Worm (Caenorhabditis elegans) whole organism, L4 larva: ENCODE data around the gene srm-3.

Source experiments
- R02D3.7 ChIP-seq: fragments of 150-350 bp; sonication (generic microtip); optimal IDR thresholded peaks from 3 replicates; lab custom pipeline; 2014; ENCODE audit warnings: missing biosample characterization, missing genetic modification characterization
- T20F7.1 ChIP-seq: fragments of 200-800 bp; sonication (Bioruptor generic); optimal IDR thresholded peaks from 2 replicates; lab custom pipeline; 2018; ENCODE audit warnings: mild to moderate bottlenecking, missing genetic modification characterization, missing compliant biosample characterization
- Y5F2A.4 ChIP-seq: fragments of 200-800 bp; sonication (Bioruptor generic); optimal IDR thresholded peaks from 2 replicates; lab custom pipeline; 2018; ENCODE audit warnings: mild to moderate bottlenecking, missing genetic modification characterization, missing compliant biosample characterization
- Y75B8A.6 ChIP-seq: fragments of 200-800 bp; sonication (Bioruptor generic); IDR thresholded peaks from 2 replicates; pipeline ENCODE4 v1.3.6; 2022; ENCODE audit warnings: missing genetic modification reagents, missing genetic modification characterization, missing compliant biosample characterization
- ZK337.2 ChIP-seq: fragments of 200-800 bp; sonication (Bioruptor generic); IDR thresholded peaks from 2 replicates; pipeline ENCODE4 v1.3.6; 2022; ENCODE audit warnings: missing genetic modification reagents, missing genetic modification characterization, missing compliant biosample characterization
- ZK546.5 ChIP-seq, 2 experiments: sonication (generic microtip); optimal IDR thresholded peaks; 2 replicates each; lab custom pipeline; 2017; ENCODE audit warnings: missing biosample characterization in 2 of 2, missing genetic modification characterization in 2 of 2
- aha-1 ChIP-seq: fragments of 150-350 bp; peaks from one replicate; lab custom pipeline; 2014; ENCODE audit warnings: missing biosample characterization, missing genetic modification characterization
- ceh-20 ChIP-seq: fragments of 200-800 bp; sonication (Bioruptor generic); IDR thresholded peaks from 2 replicates; pipeline ENCODE4 v1.3.6; 2022; ENCODE audit warnings: missing genetic modification reagents, missing genetic modification characterization, missing compliant biosample characterization
- ceh-28 ChIP-seq: fragments of 150-350 bp; optimal IDR thresholded peaks from 2 replicates; lab custom pipeline; 2014; ENCODE audit warnings: missing biosample characterization, missing genetic modification reagents, missing genetic modification characterization
- daf-16 ChIP-seq, 3 experiments: sonication (generic microtip); optimal IDR thresholded peaks; 2 replicates each; lab custom pipeline; 2016 to 2017; ENCODE audit warnings: missing genetic modification characterization in 3 of 3, missing genetic modification reagents in 3 of 3, mild to moderate bottlenecking in 2 of 3, missing compliant biosample characterization in 2 of 3, missing biosample characterization in 1 of 3, moderate library complexity in 1 of 3
- dmd-6 ChIP-seq: fragments of 200-800 bp; sonication (Bioruptor generic); IDR thresholded peaks from 2 replicates; pipeline ENCODE4 v1.3.6; 2022; ENCODE audit warnings: missing genetic modification reagents, missing genetic modification characterization, missing compliant biosample characterization
- dmd-9 ChIP-seq: fragments of 200-800 bp; sonication (Bioruptor generic); IDR thresholded peaks from 2 replicates; pipeline ENCODE4 v1.3.6; 2022; ENCODE audit warnings: missing genetic modification reagents, missing genetic modification characterization, missing compliant biosample characterization
- dve-1 ChIP-seq: sonication (generic microtip); optimal IDR thresholded peaks from 2 replicates; lab custom pipeline; 2017; ENCODE audit warnings: antibody characterized with exemption, mild to moderate bottlenecking, missing genetic modification characterization, missing compliant biosample characterization; ENCODE audit not compliant: insufficient read depth
- egl-43 ChIP-seq: fragments of 200-800 bp; sonication (Bioruptor generic); IDR thresholded peaks from 2 replicates; pipeline ENCODE4 v1.3.6; 2022; ENCODE audit warnings: missing genetic modification reagents, missing genetic modification characterization, missing compliant biosample characterization
- hif-1 ChIP-seq, 2 experiments: sonication (generic microtip); optimal IDR thresholded peaks; 2 replicates each; lab custom pipeline; 2016 to 2017; ENCODE audit warnings: missing compliant biosample characterization in 2 of 2, missing genetic modification characterization in 2 of 2, missing genetic modification reagents in 2 of 2, missing genotype in 2 of 2, mild to moderate bottlenecking in 1 of 2
- hlh-11 ChIP-seq: fragments of 200-800 bp; sonication (Bioruptor generic); optimal IDR thresholded peaks from 2 replicates; lab custom pipeline; 2018; ENCODE audit warnings: mild to moderate bottlenecking, missing genetic modification characterization, missing compliant biosample characterization
- hlh-30 ChIP-seq: sonication (generic microtip); optimal IDR thresholded peaks from 2 replicates; lab custom pipeline; 2017; ENCODE audit warnings: antibody characterized with exemption, mild to moderate bottlenecking, missing genetic modification characterization, missing compliant biosample characterization; ENCODE audit not compliant: insufficient read depth
- lin-1 ChIP-seq: fragments of 200-800 bp; sonication (Bioruptor generic); IDR thresholded peaks from 2 replicates; pipeline ENCODE4 v1.3.6; 2022; ENCODE audit warnings: missing genetic modification reagents, missing genetic modification characterization, missing compliant biosample characterization
- lin-29 ChIP-seq: fragments of 200-800 bp; sonication (Bioruptor generic); IDR thresholded peaks from 2 replicates; pipeline ENCODE4 v1.3.6; 2022; ENCODE audit warnings: missing genetic modification reagents, missing genetic modification characterization, missing compliant biosample characterization
- lsy-2 ChIP-seq, 2 experiments: fragments of 150-350 bp in 1 of 2; sonication (generic microtip) in 1 of 2; optimal IDR thresholded peaks; 2 replicates each; lab custom pipeline; 2014 to 2017; ENCODE audit warnings: missing biosample characterization in 2 of 2, missing genetic modification characterization in 2 of 2
- madf-9 ChIP-seq: fragments of 200-800 bp; sonication (Bioruptor generic); conservative IDR thresholded peaks from 2 replicates; pipeline ENCODE4 v1.3.6; 2022; ENCODE audit warnings: missing genetic modification reagents, missing genetic modification characterization, missing compliant biosample characterization
- mdl-1 ChIP-seq, 2 experiments: fragments of 150-350 bp in 1 of 2; sonication (generic microtip) in 1 of 2; optimal IDR thresholded peaks; 2 replicates each; lab custom pipeline; 2014 to 2017; ENCODE audit warnings: missing biosample characterization in 2 of 2, missing genetic modification characterization in 2 of 2
- mep-1 ChIP-seq: fragments of 150-350 bp; sonication (generic microtip); optimal IDR thresholded peaks from 3 replicates; lab custom pipeline; 2014; ENCODE audit warnings: missing biosample characterization, missing genetic modification characterization
- mes-2 ChIP-seq: sonication (generic microtip); optimal IDR thresholded peaks from 2 replicates; lab custom pipeline; 2016; ENCODE audit warnings: missing genotype, mild to moderate bottlenecking, missing genetic modification characterization, missing compliant biosample characterization; ENCODE audit not compliant: poor library complexity, severe bottlenecking
- mxl-2 ChIP-seq: fragments of 200-800 bp; sonication (Bioruptor generic); conservative IDR thresholded peaks from 2 replicates; pipeline ENCODE4 v1.3.6; 2022; ENCODE audit warnings: missing genetic modification reagents, missing genetic modification characterization, missing compliant biosample characterization
- mxl-3 ChIP-seq: fragments of 200-800 bp; sonication (Bioruptor generic); optimal IDR thresholded peaks from 2 replicates; lab custom pipeline; 2018; ENCODE audit warnings: mild to moderate bottlenecking, missing genetic modification characterization, missing compliant biosample characterization
- nhr-10 ChIP-seq: fragments of 150-350 bp; optimal IDR thresholded peaks from 2 replicates; lab custom pipeline; 2014; ENCODE audit warnings: missing biosample characterization, missing genetic modification characterization
- nhr-102 ChIP-seq: sonication (generic microtip); optimal IDR thresholded peaks from 2 replicates; lab custom pipeline; 2016; ENCODE audit warnings: mild to moderate bottlenecking, missing genetic modification characterization, moderate library complexity, missing compliant biosample characterization
- nhr-28 ChIP-seq: fragments of 150-350 bp; optimal IDR thresholded peaks from 2 replicates; lab custom pipeline; 2014; ENCODE audit warnings: missing biosample characterization, missing genetic modification characterization
- nhr-48 ChIP-seq: sonication (generic microtip); optimal IDR thresholded peaks from 2 replicates; lab custom pipeline; 2016; ENCODE audit warnings: mild to moderate bottlenecking, missing genetic modification characterization, missing compliant biosample characterization
- nhr-6 ChIP-seq: fragments of 150-350 bp; optimal IDR thresholded peaks from 2 replicates; lab custom pipeline; 2014; ENCODE audit warnings: missing biosample characterization, missing genetic modification characterization
- nhr-76 ChIP-seq: fragments of 150-350 bp; optimal IDR thresholded peaks from 2 replicates; lab custom pipeline; 2014; ENCODE audit warnings: missing biosample characterization, missing genetic modification characterization
- php-3 ChIP-seq: fragments of 200-800 bp; sonication (Bioruptor generic); IDR thresholded peaks from 2 replicates; pipeline ENCODE4 v1.3.6; 2022; ENCODE audit warnings: missing genetic modification reagents, missing genetic modification characterization, missing compliant biosample characterization
- pqm-1 ChIP-seq: sonication (generic microtip); optimal IDR thresholded peaks from 2 replicates; lab custom pipeline; 2017; ENCODE audit warnings: missing biosample characterization, missing genetic modification characterization
- snpc-1.2 ChIP-seq: fragments of 200-800 bp; sonication (Bioruptor generic); IDR thresholded peaks from 2 replicates; pipeline ENCODE4 v1.3.6; 2022; ENCODE audit warnings: missing genetic modification reagents, missing genetic modification characterization, missing compliant biosample characterization
- spr-3 ChIP-seq: fragments of 200-800 bp; sonication (Bioruptor generic); optimal IDR thresholded peaks from 2 replicates; lab custom pipeline; 2018; ENCODE audit warnings: mild to moderate bottlenecking, missing genetic modification characterization, missing compliant biosample characterization
- unc-62 ChIP-seq, 3 experiments: fragments of 150-350 bp in 1 of 3; sonication (generic microtip); optimal IDR thresholded peaks in 2 of 3; peaks in 1 of 3; 1 replicate in 1 of 3; 2 replicates in 2 of 3; lab custom pipeline; 2014 to 2017; ENCODE audit warnings: missing biosample characterization in 3 of 3, missing genetic modification characterization in 3 of 3, missing genetic modification reagents in 3 of 3, missing genotype in 1 of 3
- vab-7 ChIP-seq: fragments of 200-800 bp; sonication (Bioruptor generic); IDR thresholded peaks from 2 replicates; pipeline ENCODE4 v1.3.6; 2022; ENCODE audit warnings: missing genetic modification reagents, missing genetic modification characterization, missing compliant biosample characterization
- zip-2 ChIP-seq: fragments of 150-350 bp; optimal IDR thresholded peaks from 2 replicates; lab custom pipeline; 2014; ENCODE audit warnings: missing biosample characterization, missing genetic modification characterization
- ztf-7 ChIP-seq: fragments of 150-350 bp; optimal IDR thresholded peaks from 2 replicates; lab custom pipeline; 2014; ENCODE audit warnings: missing biosample characterization, missing genetic modification characterization

The srm-3 gene

ce11 chrIV:9647789-9648361 is 907 bp upstream of the srm-3 start, which contains the start of gene amph-1 (continued):
- TF ChIP-seq mxl-3 (GFP tag; lab: Kevin White, UChicago) (peak; percentile 12), ZK337.2 (GFP tag; lab: Robert Waterston, UW) (no peak), madf-9 (0 out of 2 replicates have a peak, but pooled peaks have one; percentile 6), Y5F2A.4 (no peak)

ce11 chrIV:9651234-9651633 is 2.5 kb downstream of the srm-3 start, which contains the start of gene chca-1:
Gene chca-1, plus strand, starts transcription at chrIV:9651394.
- TF ChIP-seq aha-1 (tag; lab: Kevin White, UChicago): no peak
- no peak for TF ChIP-seq daf-16 (GFP tag; optimal IDR thresholded peaks at IDR 0.05; lab: Kevin White, UChicago)
- TF ChIP-seq daf-16 (tag; optimal IDR thresholded peaks at IDR 0.05; lab: Kevin White, UChicago): peak; percentile 96
- peak in 1 of 2 experiments; percentile 29 for TF ChIP-seq hif-1 (tag; optimal IDR thresholded peaks at IDR 0.05; lab: Kevin White, UChicago)
- TF ChIP-seq T20F7.1 (GFP tag; lab: Kevin White, UChicago): peak; percentile 14
- peak; percentile 90 for TF ChIP-seq dve-1 (tag; lab: Kevin White, UChicago)
- peak; percentile 14 for TF ChIP-seq hlh-30 (tag; lab: Kevin White, UChicago)
- no peak for TF ChIP-seq zip-2
- no peak for TF ChIP-seq nhr-76 (tag; lab: Kevin White, UChicago)
- peak; percentile 33 for TF ChIP-seq nhr-6 (tag; lab: Kevin White, UChicago)
- TF ChIP-seq nhr-28: peak; percentile 41
- no peak for TF ChIP-seq R02D3.7 (tag; lab: Kevin White, UChicago)
- TF ChIP-seq mep-1 (tag; lab: Kevin White, UChicago): peak; percentile 75
- peak; percentile 88 for TF ChIP-seq dmd-6 (GFP tag; lab: Robert Waterston, UW)
- peak; percentile 22 for TF ChIP-seq nhr-10 (tag; lab: Kevin White, UChicago)
- TF ChIP-seq mes-2 (tag; lab: Kevin White, UChicago): no peak
- peak; percentile 75 for TF ChIP-seq hlh-11 (tag; lab: Kevin White, UChicago)
- TF ChIP-seq pqm-1 (tag; lab: Kevin White, UChicago): peak; percentile 95
- TF ChIP-seq lsy-2 (tag; optimal IDR thresholded peaks at IDR 0.05; lab: Kevin White, UChicago): peak in 1 of 2 experiments; percentile 72
- TF ChIP-seq ceh-20: 0 out of 2 replicates have a peak, but pooled peaks have one; percentile 31
- no peak for TF ChIP-seq ZK546.5 (tag; optimal IDR thresholded peaks at IDR 0.05; lab: Kevin White, UChicago)
- no peak for TF ChIP-seq dmd-9
- TF ChIP-seq spr-3 (GFP tag; lab: Kevin White, UChicago): no peak
- peak; percentile 65 for TF ChIP-seq nhr-102 (tag; lab: Kevin White, UChicago)
- peak; percentile 81 for TF ChIP-seq php-3 (GFP tag; lab: Robert Waterston, UW)
- peak; percentile 58; the same call in 1 of the 2 replicates for TF ChIP-seq lin-1 (GFP tag; lab: Robert Waterston, UW)
- TF ChIP-seq nhr-48 (tag; lab: Kevin White, UChicago): peak; percentile 77
- no peak for TF ChIP-seq vab-7 (GFP tag; lab: Robert Waterston, UW)
- no peak for TF ChIP-seq egl-43 (GFP tag; lab: Robert Waterston, UW)
- no peak for TF ChIP-seq lin-29 (GFP tag; lab: Robert Waterston, UW)
- TF ChIP-seq mdl-1 (tag; optimal IDR thresholded peaks at IDR 0.05; lab: Kevin White, UChicago): peak in 1 of 2 experiments; percentile 16
- TF ChIP-seq ztf-7 (tag; lab: Kevin White, UChicago): peak; percentile 70
- TF ChIP-seq Y75B8A.6: no peak
- TF ChIP-seq mxl-2: no peak
- no peak for TF ChIP-seq snpc-1.2
- TF ChIP-seq unc-62 (GFP tag; optimal IDR thresholded peaks at IDR 0.05 in 1 of 2; lab: Kevin White, UChicago): peak in 1 of 2 experiments; percentile 44
- TF ChIP-seq unc-62 (tag; optimal IDR thresholded peaks at IDR 0.05; lab: Kevin White, UChicago): no peak
- no peak for TF ChIP-seq ceh-28
